Worm (Caenorhabditis elegans) whole organism, L2 larva: ENCODE data around the gene str-3.
A peak's percentile ranks its signal among the peaks of the same experiment; 100 is the strongest.

Experiments used
- C34F6.9 ChIP-seq: fragments of 150-350 bp; optimal IDR thresholded peaks from 2 replicates; lab custom pipeline; 2014; ENCODE audit warnings: missing biosample characterization, missing genetic modification characterization
- F13H6.1 ChIP-seq: sonication (generic microtip); optimal IDR thresholded peaks from 2 replicates; lab custom pipeline; 2016; ENCODE audit warnings: missing genetic modification characterization, missing compliant biosample characterization
- R02D3.7 ChIP-seq: fragments of 150-350 bp; optimal IDR thresholded peaks from 2 replicates; lab custom pipeline; 2014; ENCODE audit warnings: missing biosample characterization, missing genetic modification characterization
- Y55F3AM.14 ChIP-seq: fragments of 200-800 bp; sonication (Bioruptor generic); optimal IDR thresholded peaks from 2 replicates; lab custom pipeline; 2018; ENCODE audit warnings: mild to moderate bottlenecking, missing genetic modification characterization, missing compliant biosample characterization
- ZK546.5 ChIP-seq: sonication (generic microtip); optimal IDR thresholded peaks from 2 replicates; lab custom pipeline; 2017; ENCODE audit warnings: missing biosample characterization, missing genetic modification characterization
- alr-1 ChIP-seq: fragments of 150-350 bp; optimal IDR thresholded peaks from 2 replicates; lab custom pipeline; 2014; ENCODE audit warnings: missing biosample characterization, missing genetic modification characterization
- aly-2 ChIP-seq: fragments of 150-350 bp; optimal IDR thresholded peaks from 2 replicates; lab custom pipeline; 2014; ENCODE audit warnings: missing biosample characterization, missing genetic modification characterization
- ama-1 ChIP-seq: fragments of 150-350 bp; optimal IDR thresholded peaks from 2 replicates; lab custom pipeline; 2018; ENCODE audit warnings: inconsistent platforms
- blmp-1 ChIP-seq: sonication (generic microtip); optimal IDR thresholded peaks from 2 replicates; lab custom pipeline; 2017; ENCODE audit warnings: missing genetic modification characterization, mild to moderate bottlenecking, missing compliant biosample characterization, antibody characterized with exemption, moderate library complexity; ENCODE audit not compliant: insufficient read depth
- ceh-16 ChIP-seq: fragments of 150-350 bp; optimal IDR thresholded peaks from 2 replicates; lab custom pipeline; 2014; ENCODE audit warnings: missing biosample characterization, missing genetic modification characterization
- crh-2 ChIP-seq: sonication (generic microtip); optimal IDR thresholded peaks from 2 replicates; lab custom pipeline; 2017; ENCODE audit warnings: missing biosample characterization, missing genetic modification characterization
- elt-3 ChIP-seq: sonication (generic microtip); optimal IDR thresholded peaks from 2 replicates; lab custom pipeline; 2017; ENCODE audit warnings: missing biosample characterization, missing genetic modification characterization
- fos-1 ChIP-seq: fragments of 150-350 bp; optimal IDR thresholded peaks from 2 replicates; lab custom pipeline; 2014; ENCODE audit warnings: missing biosample characterization, missing genetic modification characterization
- gmeb-1 ChIP-seq: fragments of 150-350 bp; optimal IDR thresholded peaks from 2 replicates; lab custom pipeline; 2014; ENCODE audit warnings: missing biosample characterization, missing genetic modification characterization
- lin-13 ChIP-seq: fragments of 150-350 bp; optimal IDR thresholded peaks from 2 replicates; lab custom pipeline; 2014; ENCODE audit warnings: missing biosample characterization, missing genetic modification reagents, missing genetic modification characterization
- lin-39 ChIP-seq: fragments of 150-350 bp; optimal IDR thresholded peaks from 2 replicates; lab custom pipeline; 2014; ENCODE audit warnings: missing biosample characterization, missing genetic modification reagents, missing genetic modification characterization
- lsy-2 ChIP-seq, 2 experiments: fragments of 150-350 bp in 1 of 2; sonication (generic microtip) in 1 of 2; optimal IDR thresholded peaks; 2 replicates each; lab custom pipeline; 2014 to 2017; ENCODE audit warnings: missing biosample characterization in 2 of 2, missing genetic modification characterization in 2 of 2
- mbf-1 ChIP-seq: sonication (generic microtip); optimal IDR thresholded peaks from 2 replicates; lab custom pipeline; 2017; ENCODE audit warnings: missing biosample characterization, missing genetic modification characterization
- nhr-11 ChIP-seq: fragments of 150-350 bp; optimal IDR thresholded peaks from 2 replicates; lab custom pipeline; 2014; ENCODE audit warnings: missing biosample characterization, missing genetic modification characterization
- nhr-12 ChIP-seq: fragments of 150-350 bp; optimal IDR thresholded peaks from 2 replicates; lab custom pipeline; 2014; ENCODE audit warnings: missing biosample characterization, missing genetic modification characterization
- nhr-21 ChIP-seq: fragments of 150-350 bp; optimal IDR thresholded peaks from 2 replicates; lab custom pipeline; 2014; ENCODE audit warnings: missing biosample characterization, missing genetic modification characterization
- nhr-25 ChIP-seq: fragments of 150-350 bp; sonication (generic microtip); optimal IDR thresholded peaks from 3 replicates; lab custom pipeline; 2014; ENCODE audit warnings: missing biosample characterization, missing genetic modification characterization
- nhr-6 ChIP-seq: fragments of 150-350 bp; optimal IDR thresholded peaks from 2 replicates; lab custom pipeline; 2014; ENCODE audit warnings: missing biosample characterization, missing genetic modification characterization
- sem-4 ChIP-seq: fragments of 150-350 bp; optimal IDR thresholded peaks from 2 replicates; lab custom pipeline; 2014; ENCODE audit warnings: missing biosample characterization, missing genetic modification reagents, missing genetic modification characterization
- skn-1 ChIP-seq: sonication (generic microtip); optimal IDR thresholded peaks from 2 replicates; lab custom pipeline; 2017; ENCODE audit warnings: missing biosample characterization, missing genetic modification characterization
- sma-3 ChIP-seq: sonication (generic microtip); optimal IDR thresholded peaks from 2 replicates; lab custom pipeline; 2016; ENCODE audit warnings: missing genetic modification reagents, missing genetic modification characterization, missing compliant biosample characterization
- snpc-4 ChIP-seq: fragments of 150-350 bp; optimal IDR thresholded peaks from 2 replicates; lab custom pipeline; 2014; ENCODE audit warnings: missing biosample characterization, missing genetic modification characterization
- unc-39 ChIP-seq: fragments of 150-350 bp; optimal IDR thresholded peaks from 2 replicates; lab custom pipeline; 2014; ENCODE audit warnings: missing biosample characterization, missing genetic modification characterization
- unc-55 ChIP-seq: fragments of 150-350 bp; sonication (generic microtip); optimal IDR thresholded peaks from 3 replicates; lab custom pipeline; 2014; ENCODE audit warnings: missing biosample characterization, missing genetic modification reagents, missing genetic modification characterization
- unc-62 ChIP-seq: fragments of 150-350 bp; optimal IDR thresholded peaks from 2 replicates; lab custom pipeline; 2014; ENCODE audit warnings: missing biosample characterization, missing genetic modification reagents, missing genetic modification characterization
- ztf-11 ChIP-seq: sonication (generic microtip); optimal IDR thresholded peaks from 2 replicates; lab custom pipeline; 2017; ENCODE audit warnings: missing biosample characterization, missing genetic modification characterization
- ztf-4 ChIP-seq: fragments of 150-350 bp; optimal IDR thresholded peaks from 2 replicates; lab custom pipeline; 2014; ENCODE audit warnings: missing biosample characterization, missing genetic modification characterization

str-3 gene

DNA sequence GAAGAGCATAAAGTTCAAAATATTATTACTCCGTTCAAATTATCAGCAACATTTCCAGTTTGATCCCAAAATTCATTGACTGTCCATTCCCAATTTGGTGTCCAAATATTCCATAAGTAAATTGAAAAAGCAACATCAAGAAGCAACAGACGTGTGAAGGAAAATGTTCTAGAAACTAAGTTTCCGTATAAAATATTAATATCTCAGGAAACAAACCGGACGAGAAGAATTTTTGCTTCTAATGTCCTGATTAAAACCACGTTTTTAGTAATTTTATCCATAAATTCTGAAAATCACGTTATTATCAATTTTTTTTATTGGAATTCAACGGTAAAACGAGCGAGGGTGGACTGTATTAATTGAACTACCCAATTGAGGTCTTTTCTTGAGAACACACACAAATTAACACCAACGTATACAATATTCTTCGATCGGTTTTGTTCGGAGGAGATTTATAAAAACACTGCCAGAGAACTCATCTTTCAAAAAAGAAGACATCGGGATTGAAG, 46.8 kb upstream of the str-3 start, which contains the start of gene pigq-1 (continued):
- no peak for TF ChIP-seq blmp-1 (tag; lab: Kevin White, UChicago)
- no peak for TF ChIP-seq skn-1 (tag; lab: Kevin White, UChicago)

- TF ChIP-seq unc-62 (GFP tag; lab: Kevin White, UChicago), result no peak
- no peak for TF ChIP-seq R02D3.7 (tag; lab: Kevin White, UChicago)
- no peak for TF ChIP-seq nhr-6 (tag; lab: Kevin White, UChicago)
- TF ChIP-seq nhr-21, result no peak
- TF ChIP-seq nhr-12 (tag; lab: Kevin White, UChicago), result no peak
Observed at ce11 chrIV:11146492-11146891, 46.3 kb upstream of the str-3 start.

ce11 chrIV:11145929-11146339, 45.8 kb upstream of the str-3 start:
- TF ChIP-seq sma-3, result no peak
- TF ChIP-seq mbf-1 (tag; lab: Kevin White, UChicago), result no peak
- no peak for TF ChIP-seq unc-39
- no peak for TF ChIP-seq lin-39 (tag; lab: Kevin White, UChicago)
- TF ChIP-seq crh-2 (tag; lab: Kevin White, UChicago), result no peak
- TF ChIP-seq nhr-11 (tag; lab: Kevin White, UChicago), result no peak
- TF ChIP-seq ztf-4 (tag; lab: Kevin White, UChicago), result no peak

DNA sequence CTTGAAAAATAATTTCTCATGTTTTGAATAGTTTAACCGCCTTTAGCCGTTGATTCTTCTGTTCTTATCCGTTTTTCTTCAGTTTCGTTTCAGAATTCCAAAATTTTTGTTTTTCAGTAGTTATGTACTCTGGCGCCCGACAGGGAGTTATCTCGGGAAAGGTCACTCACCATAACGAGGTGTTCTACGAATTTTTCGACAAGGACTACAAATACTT, 43.0 kb upstream of the str-3 start, which contains the start of gene F01G4.4:
Gene F01G4.4, plus strand, starts transcription at position 118 of the 217 bp plus-strand sequence.
- TF ChIP-seq ama-1, result no peak
- no peak for TF ChIP-seq nhr-6 (tag; lab: Kevin White, UChicago)
- TF ChIP-seq, all 48 proteins: peak for 0

DNA sequence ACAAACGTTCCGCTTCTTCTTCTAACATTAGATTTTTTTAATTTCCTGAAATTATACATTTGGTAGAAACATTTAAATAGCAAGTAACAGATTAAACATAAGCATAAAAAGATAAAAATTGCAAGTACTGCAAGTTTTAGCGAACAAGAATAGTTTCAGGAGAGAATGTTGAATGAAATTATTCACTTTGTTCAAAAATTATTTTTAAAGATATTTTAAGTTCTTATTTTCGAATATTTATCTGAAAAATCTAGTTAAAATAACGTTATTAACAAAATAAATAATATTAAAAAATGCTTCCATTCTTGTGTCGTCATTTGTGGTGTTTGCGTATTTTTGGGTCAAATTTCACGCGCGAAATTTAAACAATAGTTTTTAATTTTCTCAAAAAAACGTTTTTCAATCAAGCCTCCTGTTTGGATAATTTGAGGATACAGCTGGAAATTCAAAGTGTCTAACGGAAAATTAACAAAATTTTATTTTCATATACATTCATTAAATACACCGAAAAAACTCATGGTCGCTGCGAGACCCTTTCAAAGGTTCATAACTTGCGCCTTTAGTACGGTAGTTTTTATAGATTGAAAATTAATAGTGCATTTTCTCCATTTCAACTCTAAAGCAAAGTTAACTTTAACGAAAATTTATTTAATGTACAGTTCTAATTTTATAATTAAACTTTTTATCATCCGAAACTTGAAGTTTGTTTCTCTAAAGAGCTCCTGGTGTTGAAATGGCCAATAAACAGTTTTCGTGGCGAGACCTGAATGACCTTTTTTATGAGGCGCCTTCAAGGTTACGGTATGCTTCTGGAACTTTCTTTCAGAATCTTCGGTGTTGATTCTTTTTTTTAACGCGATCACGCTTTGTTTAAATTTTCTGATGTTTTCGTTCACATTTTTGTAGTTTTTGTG, 42.4 kb upstream of the str-3 start, which contains the start of gene skih-2:
Gene skih-2, minus strand, starts transcription at position 51 of the 914 bp plus-strand sequence.
- TF ChIP-seq sem-4 (tag; lab: Kevin White, UChicago), result no peak
- peak; percentile 5 for TF ChIP-seq nhr-25 (tag; lab: Kevin White, UChicago)
- TF ChIP-seq fos-1 (tag; lab: Kevin White, UChicago), result no peak
- TF ChIP-seq lin-39 (tag; lab: Kevin White, UChicago), result no peak
- no peak for TF ChIP-seq ceh-16
- peak; percentile 6 for TF ChIP-seq crh-2 (tag; lab: Kevin White, UChicago)
- no peak for TF ChIP-seq ztf-11 (tag; lab: Kevin White, UChicago)
- peak; percentile 14 to 80 for TF ChIP-seq lsy-2 (tag; optimal IDR thresholded peaks at IDR 0.05; lab: Kevin White, UChicago)
- TF ChIP-seq alr-1 (tag; lab: Kevin White, UChicago), result no peak
- TF ChIP-seq sma-3, result no peak
- no peak for TF ChIP-seq unc-62 (GFP tag; lab: Kevin White, UChicago)
- peak; percentile 92 for TF ChIP-seq gmeb-1 (tag; lab: Kevin White, UChicago)
- peak; percentile 29 for TF ChIP-seq lin-13
- TF ChIP-seq snpc-4 (tag; lab: Kevin White, UChicago), result no peak
- peak; percentile 79 for TF ChIP-seq C34F6.9 (tag; lab: Kevin White, UChicago)
- no peak for TF ChIP-seq aly-2
- TF ChIP-seq unc-55 (GFP tag; lab: Kevin White, UChicago), result peak; percentile 78

- no peak for TF ChIP-seq alr-1 (tag; lab: Kevin White, UChicago)
- no peak for TF ChIP-seq F13H6.1 (tag; lab: Kevin White, UChicago)
- no peak for TF ChIP-seq elt-3 (tag; lab: Kevin White, UChicago)
- no peak for TF ChIP-seq ZK546.5 (tag; lab: Kevin White, UChicago)
- no peak for TF ChIP-seq lin-13
- no peak for TF ChIP-seq lsy-2 (tag; optimal IDR thresholded peaks at IDR 0.05; lab: Kevin White, UChicago)
- TF ChIP-seq crh-2 (tag; lab: Kevin White, UChicago), result no peak
- no peak for TF ChIP-seq Y55F3AM.14 (GFP tag; lab: Kevin White, UChicago)
- TF ChIP-seq mbf-1 (tag; lab: Kevin White, UChicago), result no peak
- TF ChIP-seq nhr-25 (tag; lab: Kevin White, UChicago), result no peak
Observed at ce11 chrIV:11131268-11131667, 31.1 kb upstream of the str-3 start, which contains the start of gene ard-1. Gene ard-1, plus strand, starts transcription at chrIV:11131279.
